Worm (Caenorhabditis elegans): Measurements from ENCODE around the gene srbc-2.

Gene srbc-2

ce11 chrV:3361633-3362032 lies 15.2 kb downstream of the srbc-2 start:
- TF ChIP-seq ceh-40 (GFP tag; IDR thresholded peaks at IDR 0.05): no peak
- no peak for TF ChIP-seq F57C9.4 (tag; optimal IDR thresholded peaks at IDR 0.05)

- TF ChIP-seq madf-8 (GFP tag; conservative IDR thresholded peaks at IDR 0.05) (no peak), mes-4 (tag; optimal IDR thresholded peaks at IDR 0.05) (no peak), tbp1 (GFP tag; optimal IDR thresholded peaks at IDR 0.05) (no peak), nfyb-1 (GFP tag; IDR thresholded peaks at IDR 0.05) (no peak), rec-8 (tag; optimal IDR thresholded peaks at IDR 0.05) (no peak), hmg-1.2 (GFP tag; IDR thresholded peaks at IDR 0.05) (no peak), lsl-1 (GFP tag; optimal IDR thresholded peaks at IDR 0.05) (no peak), ama-1 (optimal IDR thresholded peaks at IDR 0.05) (no peak), ama-1 (GFP tag; optimal IDR thresholded peaks at IDR 0.05) (no peak), lir-1 (GFP tag; conservative IDR thresholded peaks at IDR 0.05) (no peak), hmg-20 (GFP tag; IDR thresholded peaks at IDR 0.05) (no peak), efl-1 (GFP tag; optimal IDR thresholded peaks at IDR 0.05) (no peak), rpc-1 (optimal IDR thresholded peaks at IDR 0.05) (no peak), rpc-1 (tag; optimal IDR thresholded peaks at IDR 0.05) (no peak), Y95B8A.8 (GFP tag; IDR thresholded peaks at IDR 0.05) (no peak), chd-7 (tag; optimal IDR thresholded peaks at IDR 0.05) (no peak), ets-4 (GFP tag; optimal IDR thresholded peaks at IDR 0.05) (no peak), F49E8.2 (tag; optimal IDR thresholded peaks at IDR 0.05; ENCODE audit: insufficient read depth) (no peak)
Observed at ce11 chrV:3358267-3358666, 18.6 kb downstream of the srbc-2 start, which contains the start of gene C04E12.5. C04E12.5 (plus strand) TSS chrV:3358567.

DNA sequence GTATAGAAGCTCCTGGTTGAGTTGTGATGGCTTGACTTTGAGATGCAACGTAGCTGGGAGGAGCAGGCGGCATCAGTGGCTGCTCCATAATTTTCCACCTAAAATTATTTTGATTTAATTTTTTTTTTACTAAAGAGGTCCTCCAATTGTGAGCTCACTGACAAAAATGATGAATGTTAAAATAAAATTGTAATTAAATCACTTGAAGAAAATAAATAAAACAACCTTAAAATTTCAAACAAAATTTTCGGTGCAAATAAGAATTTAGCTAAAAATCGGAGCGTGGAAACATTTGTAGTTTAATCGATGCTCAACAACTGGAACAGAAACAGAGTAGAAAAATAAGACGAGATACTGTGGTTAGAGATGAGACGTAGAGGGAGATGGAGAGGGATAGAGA lies 19.8 kb downstream of the srbc-2 start, which contains the start of gene scrm-3:
Gene scrm-3 (minus strand): TSS at position 101 of the 400 bp plus-strand sequence.
- TF ChIP-seq madf-6 (GFP tag; IDR thresholded peaks at IDR 0.05) (no peak), snpc-1.1 (tag; optimal IDR thresholded peaks at IDR 0.05; ENCODE audit: insufficient read depth) (no peak), let-607 (tag; optimal IDR thresholded peaks at IDR 0.05) (no peak), hmg-1.2 (GFP tag; IDR thresholded peaks at IDR 0.05) (peak; percentile 37; the same call in 1 of the 2 replicates)

DNA sequence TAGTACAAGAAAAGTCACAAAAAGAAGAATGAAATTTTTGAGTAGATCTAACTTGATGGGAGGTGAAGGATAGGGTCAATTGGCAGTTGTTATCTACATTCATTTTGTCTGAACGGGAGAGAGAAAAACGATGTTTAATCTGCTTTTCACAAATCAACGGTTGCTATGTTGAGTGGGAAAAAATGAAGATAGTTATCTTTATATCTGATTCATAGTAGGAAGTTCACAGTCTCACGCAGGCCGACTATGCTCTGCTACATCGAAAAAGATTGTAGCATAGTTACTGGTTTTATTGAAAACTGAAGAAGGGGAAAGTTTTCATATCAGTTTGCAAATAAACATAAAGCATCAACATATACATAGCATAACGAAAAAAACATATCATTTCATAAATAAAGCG lies 21.3 kb downstream of the srbc-2 start:
- no peak for TF ChIP-seq snpc-4 (GFP tag; optimal IDR thresholded peaks at IDR 0.05)
- TF ChIP-seq snpc-4 (tag; optimal IDR thresholded peaks at IDR 0.05): no peak
- no peak for TF ChIP-seq cebp-2 (GFP tag; IDR thresholded peaks at IDR 0.05)
- TF ChIP-seq lin-40 (tag; optimal IDR thresholded peaks at IDR 0.05): no peak
- no peak for TF ChIP-seq unc-62 (GFP tag; optimal IDR thresholded peaks at IDR 0.05)
- no peak for TF ChIP-seq F37B4.10 (GFP tag; IDR thresholded peaks at IDR 0.05)
- TF ChIP-seq F33H1.4 (GFP tag; IDR thresholded peaks at IDR 0.05): no peak
- TF ChIP-seq ets-4 (GFP tag; optimal IDR thresholded peaks at IDR 0.05): no peak

- TF ChIP-seq efl-1 (GFP tag; optimal IDR thresholded peaks at IDR 0.05): no peak
- TF ChIP-seq aptf-3 (GFP tag; IDR thresholded peaks at IDR 0.05): no peak
- TF ChIP-seq nhr-179 (tag; optimal IDR thresholded peaks at IDR 0.05): no peak
- no peak for TF ChIP-seq F55B11.4 (tag; optimal IDR thresholded peaks at IDR 0.05; ENCODE audit: borderline replicate concordance, insufficient read depth)
- no peak for TF ChIP-seq egrh-3 (GFP tag; IDR thresholded peaks at IDR 0.05)
- TF ChIP-seq tlf-1 (GFP tag; optimal IDR thresholded peaks at IDR 0.05): no peak
Observed at ce11 chrV:3352925-3353324, 23.9 kb downstream of the srbc-2 start, which contains the start of gene C17B7.12. C17B7.12 (plus strand) TSS chrV:3353225.
